Fruit fly (Drosophila melanogaster) whole organism, prepupa: ENCODE results near the gene CG14421.

Experiments
- CG10669 ChIP-seq: fragments of 200-800 bp; sonication (Bioruptor generic); optimal IDR thresholded peaks from 3 replicates; lab custom pipeline; 2018; ENCODE audit warnings: missing biosample characterization, mild to moderate bottlenecking, missing genetic modification characterization, moderate library complexity
- CG16779 ChIP-seq: fragments of 200-800 bp; sonication (Bioruptor generic); optimal IDR thresholded peaks from 3 replicates; lab custom pipeline; 2017; ENCODE audit warnings: missing biosample characterization, mild to moderate bottlenecking, missing genetic modification characterization
- CG32006 ChIP-seq: fragments of 200-800 bp; sonication (Bioruptor generic); optimal IDR thresholded peaks from 3 replicates; lab custom pipeline; 2017; ENCODE audit warnings: missing biosample characterization, mild to moderate bottlenecking, missing genetic modification characterization
- CG6854 ChIP-seq: fragments of 200-800 bp; sonication (Bioruptor generic); optimal IDR thresholded peaks from 2 replicates; lab custom pipeline; 2017; ENCODE audit warnings: missing biosample characterization, mild to moderate bottlenecking, missing genetic modification characterization
- Smox ChIP-seq: fragments of 200-800 bp; sonication (Bioruptor generic); optimal IDR thresholded peaks from 3 replicates; lab custom pipeline; 2016; ENCODE audit warnings: missing biosample characterization, missing genetic modification characterization
- cyc ChIP-seq: fragments of 200-800 bp; sonication (Bioruptor generic); optimal IDR thresholded peaks from 3 replicates; lab custom pipeline; 2016; ENCODE audit warnings: missing biosample characterization, missing genetic modification characterization
- dac ChIP-seq: fragments of 200-800 bp; sonication (Bioruptor generic); optimal IDR thresholded peaks from 2 replicates; lab custom pipeline; 2017; ENCODE audit warnings: missing biosample characterization, mild to moderate bottlenecking, missing genetic modification characterization
- fd85E ChIP-seq: fragments of 200-800 bp; sonication (Bioruptor generic); optimal IDR thresholded peaks from 3 replicates; lab custom pipeline; 2016; ENCODE audit warnings: missing biosample characterization, missing genetic modification characterization
- vri ChIP-seq: fragments of 200-800 bp; sonication (Bioruptor generic); optimal IDR thresholded peaks from 3 replicates; lab custom pipeline; 2016; ENCODE audit warnings: missing biosample characterization, mild to moderate bottlenecking, missing genetic modification characterization

DNA sequence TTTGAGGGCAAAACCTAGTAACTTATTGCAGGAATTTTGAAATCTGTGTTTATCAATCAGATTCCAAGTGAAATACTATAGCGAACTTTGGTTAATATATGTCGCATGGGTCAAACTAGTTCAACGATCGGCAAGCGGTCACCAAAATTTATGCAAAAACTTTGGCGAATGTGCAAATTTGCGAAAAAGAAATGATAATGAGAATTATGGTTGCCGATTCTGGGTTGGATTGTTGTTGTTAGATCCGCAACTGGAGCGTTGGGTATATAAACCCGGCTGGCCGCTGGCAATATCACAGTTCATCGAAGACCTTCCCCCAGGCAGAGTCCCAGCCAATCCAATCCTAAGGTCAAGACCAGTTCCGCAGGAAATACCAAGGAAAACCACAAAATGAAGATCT lies 1.9 kb downstream of the CG14421 start, which contains the start of gene CG14422:
- TF ChIP-seq cyc (GFP tag; lab: Kevin White, UChicago) (no peak), CG10669 (no peak), CG6854 (GFP tag; lab: Kevin White, UChicago) (no peak), vri (GFP tag; lab: Kevin White, UChicago) (no peak), CG16779 (tag; lab: Kevin White, UChicago) (no peak), fd85E (GFP tag; lab: Kevin White, UChicago) (no peak), dac (GFP tag; lab: Kevin White, UChicago) (no peak), Smox (no peak), CG32006 (GFP tag; lab: Kevin White, UChicago) (no peak)
